Fruit fly (Drosophila melanogaster): Measurements from ENCODE around the gene Tpc1.

Tpc1 gene

DNA sequence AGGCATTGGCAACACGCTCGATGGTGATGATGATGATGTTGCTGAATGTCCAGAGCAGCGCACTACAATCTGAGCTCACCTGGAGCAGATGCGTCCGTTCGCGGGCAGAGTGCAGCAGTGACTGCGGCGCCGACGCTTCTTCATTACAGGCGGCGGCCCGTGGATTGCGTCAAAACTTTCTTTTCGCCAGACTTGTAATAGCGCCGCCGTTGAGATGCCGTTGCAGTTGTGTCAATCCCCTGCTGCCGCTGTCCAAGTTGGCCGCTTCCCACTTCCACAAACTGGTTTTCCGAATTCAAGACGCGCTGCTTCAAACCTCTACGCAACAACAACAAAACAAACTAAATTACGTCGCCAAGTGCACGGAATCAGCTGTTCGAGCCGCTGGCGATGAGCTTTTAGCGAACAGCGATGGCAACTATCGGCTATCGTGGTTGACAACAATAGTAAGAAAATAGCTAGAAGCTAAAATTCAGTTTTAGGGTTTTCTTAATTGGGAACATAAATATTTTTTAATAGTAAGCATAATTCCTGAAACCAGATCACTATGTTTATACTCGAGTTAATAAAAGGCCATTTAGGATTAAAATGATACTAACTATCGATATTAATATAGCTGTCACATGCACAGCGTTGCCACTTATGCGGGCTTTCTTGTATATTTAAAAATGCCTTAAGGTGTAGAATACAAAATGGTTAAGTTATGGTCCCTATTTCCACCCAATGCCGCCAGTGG, at the start of gene Tpc1 (continued):
- TF ChIP-seq CG13624 (GFP tag; optimal IDR thresholded peaks at IDR 0.05) = peak; percentile 81
- peak; percentile 70 for TF ChIP-seq CG9437 (GFP tag; optimal IDR thresholded peaks at IDR 0.05)
- TF ChIP-seq B-H2 (GFP tag; optimal IDR thresholded peaks at IDR 0.05) = peak; percentile 39
- TF ChIP-seq CG14014 (GFP tag; IDR thresholded peaks at IDR 0.05) = no peak; the same call in 1 of the 2 replicates
- TF ChIP-seq pnt (GFP tag; optimal IDR thresholded peaks at IDR 0.05) = no peak
- no peak for TF ChIP-seq cwo (GFP tag; optimal IDR thresholded peaks at IDR 0.05)
- no peak for TF ChIP-seq tgo (GFP tag; IDR thresholded peaks at IDR 0.05)
- TF ChIP-seq CG3838 (GFP tag; optimal IDR thresholded peaks at IDR 0.05) = no peak
- no peak for TF ChIP-seq Mrtf (GFP tag; IDR thresholded peaks at IDR 0.05)
- no peak for TF ChIP-seq Ada2b (GFP tag; IDR thresholded peaks at IDR 0.05)
- TF ChIP-seq CG10147 (GFP tag; optimal IDR thresholded peaks at IDR 0.05) = peak; percentile 46
- peak; percentile 26 for TF ChIP-seq lbe (GFP tag; optimal IDR thresholded peaks at IDR 0.05)
- TF ChIP-seq Bteb2 (GFP tag; optimal IDR thresholded peaks at IDR 0.05) = peak; percentile 15
- no peak for TF ChIP-seq Xrp1 (GFP tag; IDR thresholded peaks at IDR 0.05)
- peak in 1 of 2 experiments; percentile 55 for TF ChIP-seq Eip74EF (GFP tag; optimal IDR thresholded peaks at IDR 0.05)
- no peak for TF ChIP-seq hth (optimal IDR thresholded peaks at IDR 0.05)
- TF ChIP-seq emc (GFP tag; optimal IDR thresholded peaks at IDR 0.05) = no peak
- TF ChIP-seq CG13894 (tag; optimal IDR thresholded peaks at IDR 0.05) = peak; percentile 35
- TF ChIP-seq Blimp-1 (GFP tag; optimal IDR thresholded peaks at IDR 0.05) = peak; percentile 83
- no peak for TF ChIP-seq CG14965 (GFP tag; optimal IDR thresholded peaks at IDR 0.05; ENCODE audit: borderline replicate concordance)
- peak; percentile 49 for TF ChIP-seq CG12769 (tag; optimal IDR thresholded peaks at IDR 0.05)
- no peak for TF ChIP-seq CG4424 (GFP tag; optimal IDR thresholded peaks at IDR 0.05)
- TF ChIP-seq tna (GFP tag; IDR thresholded peaks at IDR 0.05; ENCODE audit: partially characterized antibody) = peak; percentile 22; the same call in 1 of the 2 replicates
- TF ChIP-seq Gsc (GFP tag; IDR thresholded peaks at IDR 0.05) = no peak
- no peak for TF ChIP-seq MTF-1 (GFP tag; optimal IDR thresholded peaks at IDR 0.05; ENCODE audit: borderline replicate concordance)
- peak; percentile 93 for TF ChIP-seq MBD-R2 (GFP tag; IDR thresholded peaks at IDR 0.05)
- peak; percentile 55 for TF ChIP-seq bbx (GFP tag; IDR thresholded peaks at IDR 0.05; ENCODE audit: partially characterized antibody)
- peak; percentile 23; the same call in 1 of the 2 replicates for TF ChIP-seq CG31441 (GFP tag; IDR thresholded peaks at IDR 0.05)
- peak; percentile 62 for TF ChIP-seq Dref (GFP tag; IDR thresholded peaks at IDR 0.05)
- TF ChIP-seq Abd-B (GFP tag; optimal IDR thresholded peaks at IDR 0.05) = peak; percentile 48
- no peak for TF ChIP-seq Asciz (GFP tag; optimal IDR thresholded peaks at IDR 0.05)
- no peak for TF ChIP-seq kah (GFP tag; optimal IDR thresholded peaks at IDR 0.05)
- TF ChIP-seq Aef1 (GFP tag; IDR thresholded peaks at IDR 0.05) = 0 out of 3 replicates have a peak, but pooled peaks have one; percentile 32
- TF ChIP-seq ttk (GFP tag; IDR thresholded peaks at IDR 0.05) = no peak
- TF ChIP-seq MESR4 (GFP tag; optimal IDR thresholded peaks at IDR 0.05) = peak; percentile 52
- no peak for TF ChIP-seq dati (GFP tag; IDR thresholded peaks at IDR 0.05)
- peak; percentile 35 for TF ChIP-seq gfzf (GFP tag; optimal IDR thresholded peaks at IDR 0.05)
- peak; percentile 10 to 19 for TF ChIP-seq chif (GFP tag; optimal IDR thresholded peaks at IDR 0.05)
- peak; percentile 10 for TF ChIP-seq CG8924 (tag; optimal IDR thresholded peaks at IDR 0.05)
- TF ChIP-seq CG11695 (GFP tag; IDR thresholded peaks at IDR 0.05) = no peak
- TF ChIP-seq CG12155 (GFP tag; optimal IDR thresholded peaks at IDR 0.05) = peak; percentile 45
- TF ChIP-seq ham (GFP tag; IDR thresholded peaks at IDR 0.05) = no peak
- TF ChIP-seq CG8765 (GFP tag; IDR thresholded peaks at IDR 0.05) = no peak
- peak in 1 of 2 experiments; percentile 28 for TF ChIP-seq Hr78 (GFP tag; optimal IDR thresholded peaks at IDR 0.05)
- TF ChIP-seq Meics (GFP tag; optimal IDR thresholded peaks at IDR 0.05) = peak; percentile 38
- peak; percentile 53 for TF ChIP-seq CG17829 (tag; optimal IDR thresholded peaks at IDR 0.05)
- no peak for TF ChIP-seq CG8089 (GFP tag; optimal IDR thresholded peaks at IDR 0.05)
- no peak for TF ChIP-seq dan (GFP tag; IDR thresholded peaks at IDR 0.05)
- TF ChIP-seq CG14710 (tag; optimal IDR thresholded peaks at IDR 0.05) = peak; percentile 62
